Worm (Caenorhabditis elegans): ENCODE results near the gene F17C11.6.
A peak's percentile ranks its signal among the peaks of the same experiment; 100 is the strongest.

The F17C11.6 gene

ce11 chrV:11000650-11001049, 45.7 kb downstream of the F17C11.6 start, which contains the start of gene isy-1 (continued):
- peak; percentile 61 for TF ChIP-seq fkh-8 (tag; optimal IDR thresholded peaks at IDR 0.05)
- TF ChIP-seq Y116A8C.19 (tag; optimal IDR thresholded peaks at IDR 0.05; ENCODE audit: borderline replicate concordance): no peak
- TF ChIP-seq skn-1 (tag; optimal IDR thresholded peaks at IDR 0.05): peak; percentile 88
- TF ChIP-seq unc-30 (tag; optimal IDR thresholded peaks at IDR 0.05): no peak
- no peak for TF ChIP-seq ztf-11 (tag; optimal IDR thresholded peaks at IDR 0.05)
- peak; percentile 69 for TF ChIP-seq rnt-1 (tag; optimal IDR thresholded peaks at IDR 0.05)
- peak; percentile 70 for TF ChIP-seq snpc-4 (tag; optimal IDR thresholded peaks at IDR 0.05)
- TF ChIP-seq nhr-47 (tag; optimal IDR thresholded peaks at IDR 0.05): peak; percentile 75
- TF ChIP-seq lin-35 (GFP tag; optimal IDR thresholded peaks at IDR 0.05): peak; percentile 97 to 98
- no peak for TF ChIP-seq hpl-2 (GFP tag; optimal IDR thresholded peaks at IDR 0.05)
- peak; percentile 17 for TF ChIP-seq ceh-8 (GFP tag; optimal IDR thresholded peaks at IDR 0.05)
- no peak for TF ChIP-seq hlh-4 (tag; optimal IDR thresholded peaks at IDR 0.05)
- no peak for TF ChIP-seq pag-3 (tag; optimal IDR thresholded peaks at IDR 0.05; ENCODE audit: borderline replicate concordance, insufficient read depth)
- peak; percentile 87 for TF ChIP-seq C16A3.4 (tag; optimal IDR thresholded peaks at IDR 0.05)
- TF ChIP-seq jun-1 (tag; optimal IDR thresholded peaks at IDR 0.05): peak; percentile 23
- TF ChIP-seq efl-3 (GFP tag; optimal IDR thresholded peaks at IDR 0.05): no peak
- peak; percentile 59 for TF ChIP-seq isw-1 (GFP tag; IDR thresholded peaks at IDR 0.05)
- no peak for TF ChIP-seq nhr-84 (tag; optimal IDR thresholded peaks at IDR 0.05)
- peak in 2 of 6 experiments; percentile 31 to 59 for TF ChIP-seq elt-3 (tag; optimal IDR thresholded peaks at IDR 0.05)
- TF ChIP-seq xbp-1 (tag; optimal IDR thresholded peaks at IDR 0.05): peak; percentile 70
- TF ChIP-seq nhr-19 (GFP tag; conservative IDR thresholded peaks at IDR 0.05): peak; percentile 73
- TF ChIP-seq blmp-1 (tag; optimal IDR thresholded peaks at IDR 0.05): peak; percentile 93
- peak; percentile 81 to 90 for TF ChIP-seq lsy-2 (tag; optimal IDR thresholded peaks at IDR 0.05)
- TF ChIP-seq ama-1 (optimal IDR thresholded peaks at IDR 0.05): no peak
- peak; percentile 66 for TF ChIP-seq swsn-7 (tag; optimal IDR thresholded peaks at IDR 0.05)
- no peak for TF ChIP-seq aly-2 (tag; optimal IDR thresholded peaks at IDR 0.05)
- no peak for TF ChIP-seq C34B4.2 (tag; optimal IDR thresholded peaks at IDR 0.05)
- TF ChIP-seq lin-14 (GFP tag; optimal IDR thresholded peaks at IDR 0.05): peak; percentile 76
- no peak for TF ChIP-seq sptf-1 (tag; optimal IDR thresholded peaks at IDR 0.05)
- TF ChIP-seq pqm-1 (tag; optimal IDR thresholded peaks at IDR 0.05): no peak
- TF ChIP-seq lir-3 (tag; optimal IDR thresholded peaks at IDR 0.05; ENCODE audit: poor library complexity): peak; percentile 29
- no peak for TF ChIP-seq unc-98 (GFP tag; IDR thresholded peaks at IDR 0.05)
- peak; percentile 37 to 75 (median 71) for TF ChIP-seq ceh-82 (tag; optimal IDR thresholded peaks at IDR 0.05)
- TF ChIP-seq tlp-1 (tag; optimal IDR thresholded peaks at IDR 0.05): no peak
- no peak for TF ChIP-seq nhr-28 (tag; optimal IDR thresholded peaks at IDR 0.05)
- TF ChIP-seq lin-15B (tag; optimal IDR thresholded peaks at IDR 0.05): peak; percentile 91
- TF ChIP-seq ces-1 (GFP tag; optimal IDR thresholded peaks at IDR 0.05): no peak
- peak; percentile 48 for TF ChIP-seq lin-13 (GFP tag; optimal IDR thresholded peaks at IDR 0.05)
- TF ChIP-seq C04F5.9 (tag; optimal IDR thresholded peaks at IDR 0.05): no peak
- peak; percentile 30 for TF ChIP-seq F16B12.6 (tag; optimal IDR thresholded peaks at IDR 0.05)
- TF ChIP-seq nhr-71 (tag; optimal IDR thresholded peaks at IDR 0.05): peak; percentile 81
- TF ChIP-seq pax-3 (tag; optimal IDR thresholded peaks at IDR 0.05): peak; percentile 24
- no peak for TF ChIP-seq ztf-4 (tag; optimal IDR thresholded peaks at IDR 0.05)
- TF ChIP-seq ets-5 (GFP tag; IDR thresholded peaks at IDR 0.05): no peak
- TF ChIP-seq dpl-1 (GFP tag; optimal IDR thresholded peaks at IDR 0.05): peak; percentile 92 to 96 (median 94)
- TF ChIP-seq nhr-90 (tag; optimal IDR thresholded peaks at IDR 0.05; ENCODE audit: poor library complexity): peak; percentile 53
- TF ChIP-seq vab-15 (tag; optimal IDR thresholded peaks at IDR 0.05): no peak
- no peak for TF ChIP-seq nhr-11 (tag; optimal IDR thresholded peaks at IDR 0.05)
- TF ChIP-seq fos-1 (tag; optimal IDR thresholded peaks at IDR 0.05): peak; percentile 51
- TF ChIP-seq alr-1 (tag; optimal IDR thresholded peaks at IDR 0.05; ENCODE audit: borderline replicate concordance): no peak
- TF ChIP-seq nhr-76 (tag; optimal IDR thresholded peaks at IDR 0.05): no peak
- peak in 1 of 2 experiments; percentile 53 for TF ChIP-seq mdl-1 (tag; optimal IDR thresholded peaks at IDR 0.05)
- no peak for TF ChIP-seq ceh-90 (tag; optimal IDR thresholded peaks at IDR 0.05)

Data from whole organism, L1 larva.